Fruit fly (Drosophila melanogaster): ENCODE data around the gene gnu.

dm6 chr3L:14757464-14758384, 45.4 kb downstream of the gnu start, which contains the start of gene CG42507:
- TF ChIP-seq ttk (optimal IDR thresholded peaks at IDR 0.05), result no peak
- no peak for TF ChIP-seq insv (optimal IDR thresholded peaks at IDR 0.05)
- TF ChIP-seq Sin3A (optimal IDR thresholded peaks at IDR 0.05), result no peak

Measured in Kc167 (cell line).